Worm (Caenorhabditis elegans) whole organism, young adult: ENCODE results near the gene gei-13.
"Not testable (repeated sequence)": the region's sequence is repeated elsewhere in the genome, so short reads cannot be mapped to it uniquely, and the experiment has no call there.

ENCODE experiments used
- B0035.1 ChIP-seq: sonication (generic microtip); optimal IDR thresholded peaks from 2 replicates; lab custom pipeline; 2016; ENCODE audit warnings: missing genetic modification characterization, mild to moderate bottlenecking, missing compliant biosample characterization, missing genotype, missing genetic modification reagents
- F22D6.2 ChIP-seq: sonication (generic microtip); optimal IDR thresholded peaks from 2 replicates; lab custom pipeline; 2016; ENCODE audit warnings: mild to moderate bottlenecking, missing genetic modification characterization, missing compliant biosample characterization
- F49E8.2 ChIP-seq: sonication (generic microtip); optimal IDR thresholded peaks from 3 replicates; lab custom pipeline; 2017; ENCODE audit warnings: missing genetic modification characterization, mild to moderate bottlenecking, missing compliant biosample characterization, antibody characterized with exemption, moderate library complexity; ENCODE audit not compliant: insufficient read depth
- K11D2.4 ChIP-seq: fragments of 200-800 bp; sonication (Bioruptor generic); IDR thresholded peaks from 2 replicates; pipeline ENCODE4 v1.3.6; 2022; ENCODE audit warnings: missing genetic modification reagents, missing genetic modification characterization, missing compliant biosample characterization
- K12H6.12 ChIP-seq: fragments of 200-800 bp; sonication (Bioruptor generic); optimal IDR thresholded peaks from 2 replicates; lab custom pipeline; 2018; ENCODE audit warnings: mild to moderate bottlenecking, missing genetic modification characterization, missing compliant biosample characterization
- Y56A3A.18 ChIP-seq: fragments of 200-800 bp; sonication (Bioruptor generic); IDR thresholded peaks from 2 replicates; pipeline ENCODE4 v1.3.6; 2022; ENCODE audit warnings: missing genetic modification reagents, missing genetic modification characterization, missing compliant biosample characterization
- aptf-2 ChIP-seq: fragments of 200-800 bp; sonication (Bioruptor generic); conservative IDR thresholded peaks from 2 replicates; pipeline ENCODE4 v1.3.6; 2022; ENCODE audit warnings: missing genetic modification reagents, missing genetic modification characterization, missing compliant biosample characterization
- attf-6 ChIP-seq: fragments of 200-800 bp; sonication (Bioruptor generic); IDR thresholded peaks from 2 replicates; pipeline ENCODE4 v1.3.6; 2022; ENCODE audit warnings: missing genetic modification reagents, missing genetic modification characterization, missing compliant biosample characterization
- ceh-40 ChIP-seq: fragments of 200-800 bp; sonication (Bioruptor generic); IDR thresholded peaks from 2 replicates; pipeline ENCODE4 v1.3.6; 2022; ENCODE audit warnings: missing genetic modification characterization, missing compliant biosample characterization
- chd-7 ChIP-seq: sonication (generic microtip); optimal IDR thresholded peaks from 2 replicates; lab custom pipeline; 2016; ENCODE audit warnings: mild to moderate bottlenecking, missing genetic modification characterization, moderate library complexity, missing compliant biosample characterization
- die-1 ChIP-seq: sonication (generic microtip); optimal IDR thresholded peaks from 2 replicates; lab custom pipeline; 2016; ENCODE audit warnings: missing genotype, mild to moderate bottlenecking, missing genetic modification characterization, missing compliant biosample characterization
- dox-1 ChIP-seq: fragments of 200-800 bp; sonication (Bioruptor generic); IDR thresholded peaks from 2 replicates; pipeline ENCODE4 v1.3.6; 2022; ENCODE audit warnings: missing genetic modification reagents, missing genetic modification characterization, missing compliant biosample characterization
- efl-1 ChIP-seq: fragments of 150-350 bp; optimal IDR thresholded peaks from 2 replicates; lab custom pipeline; 2014; ENCODE audit warnings: missing biosample characterization, missing genetic modification reagents, missing genetic modification characterization
- egl-18 ChIP-seq: fragments of 200-800 bp; sonication (Bioruptor generic); IDR thresholded peaks from 2 replicates; pipeline ENCODE4 v1.3.6; 2022; ENCODE audit warnings: missing genetic modification reagents, missing genetic modification characterization, missing compliant biosample characterization
- ekl-4 ChIP-seq: fragments of 200-800 bp; sonication (Bioruptor generic); IDR thresholded peaks from 2 replicates; pipeline ENCODE4 v1.3.6; 2022; ENCODE audit warnings: missing genetic modification reagents, missing genetic modification characterization, missing compliant biosample characterization
- ets-4 ChIP-seq: fragments of 200-800 bp; sonication (Bioruptor generic); optimal IDR thresholded peaks from 2 replicates; lab custom pipeline; 2018; ENCODE audit warnings: mild to moderate bottlenecking, missing genetic modification characterization, missing compliant biosample characterization
- let-526 ChIP-seq: fragments of 200-800 bp; sonication (Bioruptor generic); IDR thresholded peaks from 2 replicates; pipeline ENCODE4 v1.3.6; 2022; ENCODE audit warnings: missing genetic modification reagents, missing genetic modification characterization, missing compliant biosample characterization
- lin-40 ChIP-seq: sonication (generic microtip); optimal IDR thresholded peaks from 2 replicates; lab custom pipeline; 2016; ENCODE audit warnings: missing genetic modification characterization, mild to moderate bottlenecking, missing compliant biosample characterization, missing genotype, missing genetic modification reagents
- madf-8 ChIP-seq: fragments of 200-800 bp; sonication (Bioruptor generic); conservative IDR thresholded peaks from 2 replicates; pipeline ENCODE4 v1.3.6; 2022; ENCODE audit warnings: missing genetic modification reagents, missing genetic modification characterization, missing compliant biosample characterization
- mcd-1 ChIP-seq: fragments of 200-800 bp; sonication (Bioruptor generic); IDR thresholded peaks from 2 replicates; pipeline ENCODE4 v1.3.6; 2022; ENCODE audit warnings: missing genetic modification reagents, missing genetic modification characterization, missing compliant biosample characterization
- mes-4 ChIP-seq: sonication (generic microtip); optimal IDR thresholded peaks from 2 replicates; lab custom pipeline; 2016; ENCODE audit warnings: missing genotype, missing genetic modification characterization, missing compliant biosample characterization
- nfya-1 ChIP-seq: sonication (generic microtip); optimal IDR thresholded peaks from 2 replicates; lab custom pipeline; 2017; ENCODE audit warnings: antibody characterized with exemption, missing compliant biosample characterization, missing genetic modification characterization, borderline replicate concordance; ENCODE audit not compliant: insufficient read depth
- nhr-179 ChIP-seq: sonication (generic microtip); optimal IDR thresholded peaks from 2 replicates; lab custom pipeline; 2016; ENCODE audit warnings: mild to moderate bottlenecking, missing genetic modification characterization, missing compliant biosample characterization
- nhr-27 ChIP-seq: fragments of 200-800 bp; sonication (Bioruptor generic); optimal IDR thresholded peaks from 2 replicates; lab custom pipeline; 2018; ENCODE audit warnings: mild to moderate bottlenecking, missing genetic modification characterization, moderate library complexity, missing compliant biosample characterization
- nhr-90 ChIP-seq: sonication (generic microtip); optimal IDR thresholded peaks from 2 replicates; lab custom pipeline; 2016; ENCODE audit warnings: missing genotype, mild to moderate bottlenecking, missing genetic modification characterization, missing compliant biosample characterization
- pha-4 ChIP-seq: fragments of 150-350 bp; sonication (generic microtip); optimal IDR thresholded peaks from 2 replicates; lab custom pipeline; 2014; ENCODE audit warnings: missing biosample characterization, missing genetic modification reagents, missing genetic modification characterization
- rcor-1 ChIP-seq: fragments of 200-800 bp; sonication (Bioruptor generic); IDR thresholded peaks from 2 replicates; pipeline ENCODE4 v1.3.6; 2022; ENCODE audit warnings: missing genetic modification reagents, missing genetic modification characterization, missing compliant biosample characterization
- sea-2 ChIP-seq: fragments of 200-800 bp; sonication (Bioruptor generic); IDR thresholded peaks from 2 replicates; pipeline ENCODE4 v1.3.6; 2022; ENCODE audit warnings: missing genetic modification characterization, missing compliant biosample characterization
- snpc-1.1 ChIP-seq: sonication (generic microtip); optimal IDR thresholded peaks from 2 replicates; lab custom pipeline; 2017; ENCODE audit warnings: missing genetic modification characterization, mild to moderate bottlenecking, missing compliant biosample characterization, antibody characterized with exemption, moderate library complexity, missing genotype, missing genetic modification reagents; ENCODE audit not compliant: insufficient read depth
- snpc-3.4 ChIP-seq: sonication (generic microtip); optimal IDR thresholded peaks from 2 replicates; lab custom pipeline; 2017; ENCODE audit warnings: missing genetic modification characterization, mild to moderate bottlenecking, missing compliant biosample characterization, antibody characterized with exemption, moderate library complexity, missing genotype, missing genetic modification reagents
- tbx-9 ChIP-seq: sonication (generic microtip); optimal IDR thresholded peaks from 2 replicates; lab custom pipeline; 2016; ENCODE audit warnings: borderline replicate concordance, missing genetic modification characterization, inconsistent platforms, missing compliant biosample characterization
- ztf-28 ChIP-seq: fragments of 200-800 bp; sonication (Bioruptor generic); IDR thresholded peaks from 2 replicates; pipeline ENCODE4 v1.3.6; 2022; ENCODE audit warnings: missing genetic modification reagents, missing genetic modification characterization, missing compliant biosample characterization

The gei-13 gene

ce11 chrIII:9637016-9637415 lies at the start of gene gei-13:
TSS of gene gei-13 (minus strand) at chrIII:9637116.
- TF ChIP-seq mes-4 (tag; lab: Kevin White, UChicago) = no peak
- no peak for TF ChIP-seq chd-7 (tag; lab: Kevin White, UChicago)
- TF ChIP-seq ztf-28 (GFP tag; lab: Robert Waterston, UW) = no peak
- no peak for TF ChIP-seq nhr-90
- TF ChIP-seq pha-4 (tag; lab: Kevin White, UChicago) = no peak
- TF ChIP-seq tbx-9 (tag; lab: Kevin White, UChicago) = no peak
- no peak for TF ChIP-seq efl-1 (GFP tag; lab: Kevin White, UChicago)
- TF ChIP-seq snpc-1.1 = no peak
- TF ChIP-seq snpc-3.4 (tag; lab: Kevin White, UChicago) = no peak
- TF ChIP-seq ets-4 (GFP tag; lab: Kevin White, UChicago) = no peak
- TF ChIP-seq die-1 (tag; lab: Kevin White, UChicago) = no peak
- no peak for TF ChIP-seq F22D6.2 (tag; lab: Kevin White, UChicago)
- TF ChIP-seq ekl-4 (GFP tag; lab: Robert Waterston, UW) = no peak
- TF ChIP-seq let-526 (GFP tag; lab: Robert Waterston, UW) = no peak
- no peak for TF ChIP-seq madf-8 (GFP tag; lab: Robert Waterston, UW)
- TF ChIP-seq sea-2 (GFP tag; lab: Robert Waterston, UW) = no peak

- TF ChIP-seq B0035.1 (tag; lab: Kevin White, UChicago) = no peak
- TF ChIP-seq rcor-1 (GFP tag; lab: Robert Waterston, UW) = no peak
- TF ChIP-seq dox-1 (GFP tag; lab: Robert Waterston, UW) = no peak
- no peak for TF ChIP-seq K11D2.4 (GFP tag; lab: Robert Waterston, UW)
- TF ChIP-seq lin-40 (tag; lab: Kevin White, UChicago) = no peak
- TF ChIP-seq ceh-40 (GFP tag; lab: Robert Waterston, UW) = no peak
- TF ChIP-seq mcd-1 (GFP tag; lab: Robert Waterston, UW) = no peak
- TF ChIP-seq die-1 (tag; lab: Kevin White, UChicago) = no peak
- TF ChIP-seq egl-18 (GFP tag; lab: Robert Waterston, UW) = no peak
- TF ChIP-seq nhr-27 (tag; lab: Kevin White, UChicago) = no peak
- TF ChIP-seq aptf-2 = no peak
- TF ChIP-seq nhr-90 = no peak
Observed at ce11 chrIII:9685959-9686358, 49.0 kb upstream of the gei-13 start, which contains the start of gene C07A9.10. TSS of gene C07A9.10 (minus strand) at chrIII:9686059.

- not testable (repeated sequence) for TF ChIP-seq F49E8.2 (tag; lab: Kevin White, UChicago); Y56A3A.18 (GFP tag; lab: Robert Waterston, UW); attf-6 (GFP tag; lab: Robert Waterston, UW)
Observed at ce11 chrIII:9682729-9683128, 45.8 kb upstream of the gei-13 start, which contains the start of gene C07A9.5. TSS of gene C07A9.5 (minus strand) at chrIII:9682829.

ce11 chrIII:9681206-9681605 lies 44.3 kb upstream of the gei-13 start, which contains the start of gene C07A9.13:
TSS of gene C07A9.13 (minus strand) at chrIII:9681306.
- not testable (repeated sequence) for TF ChIP-seq nfya-1, K12H6.12, nhr-179 (tag; lab: Kevin White, UChicago)
